Fruit fly (Drosophila melanogaster): ENCODE measurements around the gene CCT2.

Gene CCT2

dm6 chrX:9066802-9067489 is 22.4 kb upstream of the CCT2 start (continued):
- TF ChIP-seq Mad (GFP tag; optimal IDR thresholded peaks at IDR 0.05) (no peak), GATAe (GFP tag; conservative IDR thresholded peaks at IDR 0.05) (no peak), prd (optimal IDR thresholded peaks at IDR 0.05) (no peak), prd (GFP tag; IDR thresholded peaks at IDR 0.05) (peak; percentile 54; the same call in 2 of the 3 replicates), CG12299 (tag; optimal IDR thresholded peaks at IDR 0.05) (no peak), tin (GFP tag; optimal IDR thresholded peaks at IDR 0.05) (no peak), gce (GFP tag; IDR thresholded peaks at IDR 0.05) (no peak), Ravus (GFP tag; IDR thresholded peaks at IDR 0.05) (no peak; the same call in 1 of the 2 replicates), ci (GFP tag; IDR thresholded peaks at IDR 0.05) (0 out of 3 replicates have a peak, but pooled peaks have one; percentile 17), ap (GFP tag; IDR thresholded peaks at IDR 0.05) (no peak), sima (GFP tag; optimal IDR thresholded peaks at IDR 0.05) (no peak), CG4707 (GFP tag; optimal IDR thresholded peaks at IDR 0.05) (no peak), CG33557 (GFP tag; optimal IDR thresholded peaks at IDR 0.05) (no peak), CG32532 (GFP tag; IDR thresholded peaks at IDR 0.05) (peak; percentile 56), Ets97D (GFP tag; optimal IDR thresholded peaks at IDR 0.05) (no peak), CG12769 (tag; optimal IDR thresholded peaks at IDR 0.05) (peak; percentile 0), CG6654 (GFP tag; optimal IDR thresholded peaks at IDR 0.05) (no peak), NfI (GFP tag; optimal IDR thresholded peaks at IDR 0.05) (peak; percentile 6), CG13123 (GFP tag; optimal IDR thresholded peaks at IDR 0.05) (no peak), CG31224 (GFP tag; IDR thresholded peaks at IDR 0.05) (no peak), odd (GFP tag; optimal IDR thresholded peaks at IDR 0.05) (no peak), CG4404 (GFP tag; IDR thresholded peaks at IDR 0.05) (no peak), Mes4 (GFP tag; optimal IDR thresholded peaks at IDR 0.05) (no peak), dm (GFP tag; optimal IDR thresholded peaks at IDR 0.05) (no peak), trh (GFP tag; optimal IDR thresholded peaks at IDR 0.05) (no peak), sug (tag; optimal IDR thresholded peaks at IDR 0.05) (no peak), Taf1 (GFP tag; IDR thresholded peaks at IDR 0.05) (no peak), pan (optimal IDR thresholded peaks at IDR 0.05) (no peak), pan (GFP tag; optimal IDR thresholded peaks at IDR 0.05 in 1 of 2, IDR thresholded peaks at IDR 0.05 in 1 of 2) (no peak), scrt (GFP tag; optimal IDR thresholded peaks at IDR 0.05) (no peak), CG10209 (GFP tag; optimal IDR thresholded peaks at IDR 0.05) (no peak), CG2120 (GFP tag; optimal IDR thresholded peaks at IDR 0.05) (peak; percentile 19), ab (GFP tag; optimal IDR thresholded peaks at IDR 0.05) (no peak), nom (GFP tag; optimal IDR thresholded peaks at IDR 0.05) (peak; percentile 63), Dad (GFP tag; optimal IDR thresholded peaks at IDR 0.05) (no peak), CG10565 (GFP tag; optimal IDR thresholded peaks at IDR 0.05) (no peak), Nf-YB (GFP tag; optimal IDR thresholded peaks at IDR 0.05) (no peak), CG30020 (tag; optimal IDR thresholded peaks at IDR 0.05) (no peak), CG15073 (GFP tag; optimal IDR thresholded peaks at IDR 0.05) (no peak), CG11696 (GFP tag; IDR thresholded peaks at IDR 0.05) (no peak), Asciz (GFP tag; optimal IDR thresholded peaks at IDR 0.05) (no peak), Ssrp (tag; optimal IDR thresholded peaks at IDR 0.05) (no peak), Sin3A (optimal IDR thresholded peaks at IDR 0.05) (no peak), maf-S (GFP tag; optimal IDR thresholded peaks at IDR 0.05) (no peak), ewg (GFP tag; optimal IDR thresholded peaks at IDR 0.05) (no peak), H15 (GFP tag; IDR thresholded peaks at IDR 0.05) (no peak; the same call in 2 of the 3 replicates), CG17612 (GFP tag; IDR thresholded peaks at IDR 0.05) (no peak), jumu (GFP tag; optimal IDR thresholded peaks at IDR 0.05) (no peak), NK7.1 (GFP tag; optimal IDR thresholded peaks at IDR 0.05) (no peak), CG30403 (GFP tag; optimal IDR thresholded peaks at IDR 0.05) (peak; percentile 27), Atf6 (GFP tag; IDR thresholded peaks at IDR 0.05) (peak; percentile 31; the same call in 1 of the 2 replicates), fu2 (GFP tag; optimal IDR thresholded peaks at IDR 0.05) (no peak)
